Worm (Caenorhabditis elegans) whole organism, young adult: ENCODE measurements around the gene zip-6.

Source experiments
- T07F8.4 ChIP-seq: sonication (generic microtip); optimal IDR thresholded peaks from 2 replicates; lab custom pipeline; 2016; ENCODE audit warnings: mild to moderate bottlenecking, missing genetic modification characterization, moderate library complexity, missing compliant biosample characterization
- cebp-2 ChIP-seq: fragments of 200-800 bp; sonication (Bioruptor generic); IDR thresholded peaks from 2 replicates; pipeline ENCODE4 v1.3.6; 2022; ENCODE audit warnings: missing genetic modification characterization, missing compliant biosample characterization
- ceh-91 ChIP-seq: fragments of 200-800 bp; sonication (Bioruptor generic); IDR thresholded peaks from 2 replicates; pipeline ENCODE4 v1.3.6; 2022; ENCODE audit warnings: missing genetic modification reagents, missing genetic modification characterization, missing compliant biosample characterization
- ets-4 ChIP-seq: fragments of 200-800 bp; sonication (Bioruptor generic); optimal IDR thresholded peaks from 2 replicates; lab custom pipeline; 2018; ENCODE audit warnings: mild to moderate bottlenecking, missing genetic modification characterization, missing compliant biosample characterization
- madf-6 ChIP-seq: fragments of 200-800 bp; sonication (Bioruptor generic); IDR thresholded peaks from 2 replicates; pipeline ENCODE4 v1.3.6; 2022; ENCODE audit warnings: missing genetic modification reagents, missing genetic modification characterization, missing compliant biosample characterization
- nhr-120 ChIP-seq: fragments of 200-800 bp; sonication (Bioruptor generic); IDR thresholded peaks from 2 replicates; pipeline ENCODE4 v1.3.6; 2022; ENCODE audit warnings: missing genetic modification characterization, missing compliant biosample characterization
- nhr-80 ChIP-seq: sonication (generic microtip); optimal IDR thresholded peaks from 2 replicates; lab custom pipeline; 2016; ENCODE audit warnings: missing genetic modification characterization, missing compliant biosample characterization
- rpc-1 ChIP-seq, 2 experiments: fragments of 150-350 bp in 1 of 2; sonication (generic microtip) in 1 of 2; optimal IDR thresholded peaks; 2 replicates each; lab custom pipeline; 2014 to 2018; ENCODE audit warnings: missing biosample characterization in 1 of 2, missing genetic modification characterization in 1 of 2, missing genetic modification reagents in 1 of 2, missing genotype in 1 of 2
- snpc-4 ChIP-seq, 5 experiments: fragments of 150-350 bp in 1 of 5; sonication (generic microtip) in 4 of 5; optimal IDR thresholded peaks; 2 replicates each; lab custom pipeline; 2014 to 2018; ENCODE audit warnings: missing genetic modification characterization in 5 of 5, missing biosample characterization in 3 of 5, antibody characterized with exemption in 2 of 5, mild to moderate bottlenecking in 2 of 5, missing compliant biosample characterization in 2 of 5, missing genotype in 2 of 5, moderate library complexity in 2 of 5, missing genetic modification reagents in 1 of 5
- tlf-1 ChIP-seq: fragments of 200-800 bp; sonication (Bioruptor generic); optimal IDR thresholded peaks from 2 replicates; lab custom pipeline; 2018; ENCODE audit warnings: mild to moderate bottlenecking, missing genetic modification characterization, missing compliant biosample characterization

ce11 chrIV:11169652-11170051 is 48.3 kb downstream of the zip-6 start, which contains the start of gene nhr-67:
- TF ChIP-seq tlf-1 (GFP tag; lab: Kevin White, UChicago) (no peak), snpc-4 (GFP tag; optimal IDR thresholded peaks at IDR 0.05; lab: Kevin White, UChicago) (no peak), snpc-4 (tag; optimal IDR thresholded peaks at IDR 0.05; lab: Kevin White, UChicago) (no peak), rpc-1 (optimal IDR thresholded peaks at IDR 0.05; lab: Kevin White, UChicago) (no peak), rpc-1 (tag; optimal IDR thresholded peaks at IDR 0.05; lab: Kevin White, UChicago) (no peak), nhr-80 (tag; lab: Kevin White, UChicago) (no peak), ceh-91 (GFP tag; lab: Robert Waterston, UW) (no peak), ets-4 (GFP tag; lab: Kevin White, UChicago) (no peak), madf-6 (no peak), T07F8.4 (tag; lab: Kevin White, UChicago) (no peak), nhr-120 (GFP tag; lab: Robert Waterston, UW) (no peak), cebp-2 (GFP tag; lab: Robert Waterston, UW) (no peak)
